Fruit fly (Drosophila melanogaster) whole organism, embryonic: ENCODE data around the gene Mlc-c.
A peak's percentile ranks its signal among the peaks of the same experiment; 100 is the strongest.

Experiments used
- Bgb ChIP-seq: fragments of 200-800 bp; sonication (Bioruptor generic); IDR thresholded peaks from 2 replicates; pipeline ENCODE4 v1.3.6; 2022; ENCODE audit warnings: missing biosample characterization, missing genetic modification characterization; ENCODE audit not compliant: partially characterized antibody
- BtbVII ChIP-seq: fragments of 200-800 bp; sonication (Bioruptor generic); optimal IDR thresholded peaks from 3 replicates; lab custom pipeline; 2017; ENCODE audit warnings: missing biosample characterization, mild to moderate bottlenecking, missing genetic modification characterization
- Bteb2 ChIP-seq: fragments of 200-800 bp; sonication (Bioruptor generic); optimal IDR thresholded peaks from 2 replicates; lab custom pipeline; 2016; ENCODE audit warnings: missing biosample characterization, missing genetic modification characterization
- CG1024 ChIP-seq: fragments of 200-800 bp; sonication (Bioruptor generic); IDR thresholded peaks from 2 replicates; pipeline ENCODE4 v1.3.6; 2022; ENCODE audit warnings: missing biosample characterization, missing genetic modification characterization
- CG10565 ChIP-seq: fragments of 200-800 bp; sonication (Bioruptor generic); optimal IDR thresholded peaks from 3 replicates; lab custom pipeline; 2016; ENCODE audit warnings: missing biosample characterization, mild to moderate bottlenecking, missing genetic modification characterization
- CG11504 ChIP-seq: fragments of 200-800 bp; sonication (Bioruptor generic); optimal IDR thresholded peaks from 3 replicates; lab custom pipeline; 2019; ENCODE audit warnings: missing biosample characterization, mild to moderate bottlenecking, missing genetic modification characterization, moderate library complexity
- CG1647 ChIP-seq: fragments of 200-800 bp; sonication (Bioruptor generic); optimal IDR thresholded peaks from 3 replicates; lab custom pipeline; 2016; ENCODE audit warnings: missing biosample characterization, missing genetic modification characterization
- CG17186 ChIP-seq: fragments of 200-800 bp; sonication (Bioruptor generic); optimal IDR thresholded peaks from 3 replicates; lab custom pipeline; 2017; ENCODE audit warnings: missing biosample characterization, missing genetic modification reagents, missing genetic modification characterization
- CG1792 ChIP-seq: fragments of 200-800 bp; sonication (Bioruptor generic); optimal IDR thresholded peaks from 2 replicates; lab custom pipeline; 2016; ENCODE audit warnings: missing biosample characterization, missing genetic modification characterization
- CG18262 ChIP-seq: fragments of 200-800 bp; optimal IDR thresholded peaks from 3 replicates; lab custom pipeline; 2019; ENCODE audit warnings: missing biosample characterization, mild to moderate bottlenecking, missing genetic modification characterization, moderate library complexity
- CG2116 ChIP-seq: fragments of 200-800 bp; sonication (Bioruptor generic); optimal IDR thresholded peaks from 3 replicates; lab custom pipeline; 2018; ENCODE audit warnings: missing biosample characterization, mild to moderate bottlenecking, missing genetic modification characterization
- CG31388 ChIP-seq: fragments of 200-800 bp; sonication (Bioruptor generic); optimal IDR thresholded peaks from 2 replicates; lab custom pipeline; 2016; ENCODE audit warnings: missing biosample characterization, missing genetic modification characterization
- CG3995 ChIP-seq: fragments of 200-800 bp; sonication (Bioruptor generic); optimal IDR thresholded peaks from 3 replicates; lab custom pipeline; 2016; ENCODE audit warnings: missing biosample characterization, missing genetic modification characterization
- CG5953 ChIP-seq: fragments of 200-800 bp; sonication (Bioruptor generic); IDR thresholded peaks from 2 replicates; pipeline ENCODE4 v1.3.6; 2022; ENCODE audit warnings: missing biosample characterization, missing genetic modification characterization
- CG6272 ChIP-seq: fragments of 200-800 bp; sonication (Bioruptor generic); IDR thresholded peaks from 2 replicates; pipeline ENCODE4 v1.3.6; 2022; ENCODE audit warnings: missing biosample characterization, missing genetic modification characterization
- CG6813 ChIP-seq: fragments of 200-800 bp; sonication (Bioruptor generic); optimal IDR thresholded peaks from 2 replicates; lab custom pipeline; 2017; ENCODE audit warnings: missing biosample characterization, missing genetic modification characterization, mild to moderate bottlenecking, moderate library complexity, missing genetic modification reagents
- CG6854 ChIP-seq: fragments of 200-800 bp; sonication (Bioruptor generic); optimal IDR thresholded peaks from 3 replicates; lab custom pipeline; 2017; ENCODE audit warnings: missing biosample characterization, mild to moderate bottlenecking, missing genetic modification characterization
- CG7357 ChIP-seq: fragments of 200-800 bp; sonication (Bioruptor generic); IDR thresholded peaks from 3 replicates; pipeline ENCODE4 v1.3.6; 2022; ENCODE audit warnings: missing biosample characterization, missing genetic modification characterization
- CG7839 ChIP-seq: fragments of 200-800 bp; sonication (Bioruptor generic); optimal IDR thresholded peaks from 3 replicates; lab custom pipeline; 2018; ENCODE audit warnings: missing biosample characterization, mild to moderate bottlenecking, missing genetic modification characterization, moderate library complexity
- CG8290 ChIP-seq, 3 experiments: fragments of 200-800 bp; sonication (Bioruptor generic); optimal IDR thresholded peaks; 2 replicates each; lab custom pipeline; 2016 to 2019; ENCODE audit warnings: missing biosample characterization in 3 of 3, missing genetic modification characterization in 3 of 3, mild to moderate bottlenecking in 2 of 3, moderate library complexity in 1 of 3
- D19A ChIP-seq: fragments of 200-800 bp; optimal IDR thresholded peaks from 3 replicates; lab custom pipeline; 2019; ENCODE audit warnings: missing biosample characterization, mild to moderate bottlenecking, missing genetic modification characterization, moderate library complexity
- Doc2 ChIP-seq: fragments of 200-800 bp; sonication (Bioruptor generic); IDR thresholded peaks from 2 replicates; pipeline ENCODE4 v1.3.6; 2022; ENCODE audit warnings: missing biosample characterization, missing genetic modification characterization
- Fer3 ChIP-seq: fragments of 200-800 bp; sonication (Bioruptor generic); optimal IDR thresholded peaks from 2 replicates; lab custom pipeline; 2018; ENCODE audit warnings: missing biosample characterization, mild to moderate bottlenecking, missing genetic modification characterization, moderate library complexity
- Gug ChIP-seq: fragments of 200-800 bp; sonication (Bioruptor generic); IDR thresholded peaks from 4 replicates; pipeline ENCODE4 v1.3.6; 2022; ENCODE audit warnings: missing biosample characterization, missing genetic modification characterization
- Max ChIP-seq: fragments of 200-800 bp; sonication (Bioruptor generic); optimal IDR thresholded peaks from 2 replicates; lab custom pipeline; 2016; ENCODE audit warnings: missing biosample characterization, mild to moderate bottlenecking, missing genetic modification characterization
- Pdp1 ChIP-seq, 2 experiments: fragments of 200-800 bp; sonication (Bioruptor generic); optimal IDR thresholded peaks; 3 replicates each; lab custom pipeline; 2016; ENCODE audit warnings: missing biosample characterization in 2 of 2, missing genetic modification characterization in 2 of 2, mild to moderate bottlenecking in 1 of 2, moderate library complexity in 1 of 2
- ara ChIP-seq: fragments of 200-800 bp; sonication (Bioruptor generic); IDR thresholded peaks from 2 replicates; pipeline ENCODE4 v1.3.6; 2022; ENCODE audit warnings: missing biosample characterization, missing genetic modification characterization
- ash1 ChIP-seq: fragments of 200-800 bp; sonication (Bioruptor generic); optimal IDR thresholded peaks from 2 replicates; lab custom pipeline; 2018; ENCODE audit warnings: missing biosample characterization, mild to moderate bottlenecking, missing genetic modification characterization
- cad ChIP-seq: fragments of >200 bp; optimal IDR thresholded peaks from 2 replicates; lab custom pipeline; 2017; ENCODE audit warnings: missing biosample characterization, missing genetic modification characterization
- cas ChIP-seq: fragments of 200-800 bp; sonication (Bioruptor generic); IDR thresholded peaks from 2 replicates; pipeline ENCODE4 v1.3.6; 2022; ENCODE audit warnings: missing biosample characterization, missing genetic modification characterization
- chinmo ChIP-seq: fragments of 200-800 bp; sonication (Bioruptor generic); IDR thresholded peaks from 4 replicates; pipeline ENCODE4 v1.3.6; 2022; ENCODE audit warnings: missing biosample characterization, missing genetic modification characterization; ENCODE audit not compliant: partially characterized antibody
- corto ChIP-seq: fragments of 200-800 bp; sonication (Bioruptor generic); optimal IDR thresholded peaks from 2 replicates; lab custom pipeline; 2016; ENCODE audit warnings: missing biosample characterization, mild to moderate bottlenecking, missing genetic modification characterization, moderate library complexity
- danr ChIP-seq: fragments of 200-800 bp; sonication (Bioruptor generic); IDR thresholded peaks from 2 replicates; pipeline ENCODE4 v1.3.6; 2022; ENCODE audit warnings: missing biosample characterization, missing genetic modification characterization
- fd102C ChIP-seq: fragments of 200-800 bp; sonication (Bioruptor generic); optimal IDR thresholded peaks from 2 replicates; lab custom pipeline; 2018; ENCODE audit warnings: missing biosample characterization, mild to moderate bottlenecking, missing genetic modification characterization, moderate library complexity
- gfzf ChIP-seq: fragments of 200-800 bp; sonication (Bioruptor generic); optimal IDR thresholded peaks from 2 replicates; lab custom pipeline; 2016; ENCODE audit warnings: missing biosample characterization, mild to moderate bottlenecking, missing genetic modification characterization, moderate library complexity
- gro ChIP-seq: fragments of 200-800 bp; sonication (Bioruptor generic); optimal IDR thresholded peaks from 2 replicates; lab custom pipeline; 2016; ENCODE audit warnings: missing biosample characterization, missing genetic modification characterization
- gsb-n ChIP-seq: fragments of 200-800 bp; sonication (Bioruptor generic); optimal IDR thresholded peaks from 3 replicates; lab custom pipeline; 2018; ENCODE audit warnings: missing biosample characterization, mild to moderate bottlenecking, missing genetic modification characterization
- ham ChIP-seq: fragments of 200-800 bp; sonication (Bioruptor generic); IDR thresholded peaks from 2 replicates; pipeline ENCODE4 v1.3.6; 2022; ENCODE audit warnings: missing biosample characterization, missing genetic modification characterization
- lbe ChIP-seq: fragments of 200-800 bp; sonication (Bioruptor generic); optimal IDR thresholded peaks from 2 replicates; lab custom pipeline; 2016; ENCODE audit warnings: missing biosample characterization, mild to moderate bottlenecking, missing genetic modification characterization
- mld ChIP-seq: fragments of 200-800 bp; sonication (Bioruptor generic); IDR thresholded peaks from 3 replicates; pipeline ENCODE4 v1.3.6; 2022; ENCODE audit warnings: missing biosample characterization, missing genetic modification characterization; ENCODE audit not compliant: partially characterized antibody
- nerfin-1 ChIP-seq: fragments of 200-800 bp; sonication (Bioruptor generic); optimal IDR thresholded peaks from 3 replicates; lab custom pipeline; 2019; ENCODE audit warnings: missing biosample characterization, mild to moderate bottlenecking, missing genetic modification characterization, moderate library complexity
- pnt ChIP-seq: fragments of 200-800 bp; sonication (Bioruptor generic); optimal IDR thresholded peaks from 3 replicates; lab custom pipeline; 2016; ENCODE audit warnings: missing biosample characterization, missing genetic modification characterization
- prd ChIP-seq, 3 experiments: fragments of >200 bp in 2 of 3; fragments of 200-800 bp in 1 of 3; sonication (Bioruptor generic) in 1 of 3; optimal IDR thresholded peaks in 2 of 3; IDR thresholded peaks in 1 of 3; 2 replicates in 2 of 3; 3 replicates in 1 of 3; pipeline versions ENCODE4 v1.3.6 to Lab custom; 2017 to 2022; ENCODE audit warnings: missing biosample characterization in 1 of 3, missing genetic modification characterization in 1 of 3
- pros ChIP-seq: fragments of 200-800 bp; sonication (Bioruptor generic); optimal IDR thresholded peaks from 3 replicates; lab custom pipeline; 2019; ENCODE audit warnings: missing biosample characterization, mild to moderate bottlenecking, missing genetic modification characterization, moderate library complexity
- psq ChIP-seq: fragments of 200-800 bp; sonication (Bioruptor generic); optimal IDR thresholded peaks from 2 replicates; lab custom pipeline; 2017; ENCODE audit warnings: missing biosample characterization, missing genetic modification characterization
- ro ChIP-seq: fragments of 200-800 bp; sonication (Bioruptor generic); IDR thresholded peaks from 2 replicates; pipeline ENCODE4 v1.3.6; 2022; ENCODE audit warnings: missing biosample characterization, missing genetic modification characterization
- scrt ChIP-seq: fragments of 200-800 bp; sonication (Bioruptor generic); optimal IDR thresholded peaks from 2 replicates; lab custom pipeline; 2018; ENCODE audit warnings: missing biosample characterization, mild to moderate bottlenecking, missing genetic modification characterization, moderate library complexity
- trem ChIP-seq: fragments of 200-800 bp; optimal IDR thresholded peaks from 3 replicates; lab custom pipeline; 2019; ENCODE audit warnings: missing biosample characterization, mild to moderate bottlenecking, missing genetic modification characterization, moderate library complexity

The Mlc-c gene

DNA sequence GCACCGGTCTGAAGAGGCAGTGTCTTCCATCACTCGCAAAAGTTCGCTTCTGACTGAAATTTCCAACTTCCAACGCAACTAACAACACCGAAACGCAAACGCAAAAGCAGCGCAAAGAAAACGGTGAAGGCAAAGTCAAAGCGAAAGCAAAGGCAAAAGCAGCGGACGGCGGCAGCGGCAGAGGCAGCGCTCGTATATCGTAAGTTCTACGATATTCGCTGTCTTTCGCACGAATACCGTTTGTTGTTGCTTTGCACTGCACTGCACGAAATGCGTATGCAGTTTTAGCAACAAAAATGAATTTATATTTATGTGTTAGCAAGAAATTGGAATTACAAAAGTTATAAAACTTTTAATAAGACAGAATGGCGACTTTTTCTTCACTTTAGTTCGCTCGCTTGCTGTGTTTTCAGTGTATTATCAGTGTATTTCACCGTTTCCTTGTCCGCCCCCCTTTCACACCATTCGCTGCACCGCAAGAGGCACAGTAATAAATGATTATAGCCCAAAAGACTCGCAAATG is 26.2 kb upstream of the Mlc-c start, which contains the start of gene OtopLa (continued):
- TF ChIP-seq Max (GFP tag; lab: Kevin White, UChicago) (peak; percentile 62), gfzf (GFP tag; lab: Kevin White, UChicago) (no peak), scrt (GFP tag; lab: Kevin White, UChicago) (peak; percentile 64), ro (peak; percentile 50; the same call in 1 of the 2 replicates), CG6272 (GFP tag; lab: Robert Waterston, UW) (peak; percentile 81), CG11504 (tag; lab: Kevin White, UChicago) (peak; percentile 88), ara (GFP tag; lab: Robert Waterston, UW) (peak; percentile 91), CG10565 (GFP tag; lab: Kevin White, UChicago) (peak; percentile 46), trem (peak; percentile 70), CG5953 (GFP tag; lab: Robert Waterston, UW) (peak; percentile 84), CG8290 (GFP tag; optimal IDR thresholded peaks at IDR 0.05; lab: Kevin White, UChicago) (peak; percentile 66), CG8290 (tag; optimal IDR thresholded peaks at IDR 0.05; lab: Kevin White, UChicago) (peak in 1 of 2 experiments; percentile 70), fd102C (GFP tag; lab: Kevin White, UChicago) (no peak), pnt (peak; percentile 83), CG7839 (tag; lab: Kevin White, UChicago) (peak; percentile 89), Doc2 (GFP tag; lab: Robert Waterston, UW) (no peak), CG6854 (GFP tag; lab: Kevin White, UChicago) (peak; percentile 67), CG1024 (peak; percentile 80), Pdp1 (GFP tag; optimal IDR thresholded peaks at IDR 0.05; lab: Kevin White, UChicago) (peak; percentile 86 to 87), CG18262 (tag; lab: Kevin White, UChicago) (peak; percentile 79), chinmo (GFP tag; lab: Robert Waterston, UW) (0 out of 4 replicates have a peak, but pooled peaks have one; percentile 9), ash1 (GFP tag; lab: Kevin White, UChicago) (no peak), pros (GFP tag; lab: Kevin White, UChicago) (no peak), danr (GFP tag; lab: Robert Waterston, UW) (peak; percentile 58), CG1792 (GFP tag; lab: Kevin White, UChicago) (peak; percentile 60), ham (peak; percentile 53; the same call in 1 of the 2 replicates), CG1647 (GFP tag; lab: Kevin White, UChicago) (peak; percentile 53), CG2116 (GFP tag; lab: Kevin White, UChicago) (peak; percentile 27), BtbVII (peak; percentile 72), CG7357 (GFP tag; lab: Robert Waterston, UW) (peak; percentile 58; the same call in 1 of the 3 replicates), CG17186 (peak; percentile 24), cas (GFP tag; lab: Robert Waterston, UW) (0 out of 2 replicates have a peak, but pooled peaks have one; percentile 49), Fer3 (tag; lab: Kevin White, UChicago) (peak; percentile 70), Gug (GFP tag; lab: Robert Waterston, UW) (peak; percentile 70; the same call in 3 of the 4 replicates), CG6813 (GFP tag; lab: Kevin White, UChicago) (peak; percentile 80), D19A (tag; lab: Kevin White, UChicago) (peak; percentile 74), lbe (GFP tag; lab: Kevin White, UChicago) (peak; percentile 18), CG3995 (GFP tag; lab: Kevin White, UChicago) (no peak), psq (GFP tag; lab: Kevin White, UChicago) (peak; percentile 68), Bgb (no peak), gsb-n (tag; lab: Kevin White, UChicago) (peak; percentile 85), Bteb2 (GFP tag; lab: Kevin White, UChicago) (peak; percentile 57), gro (GFP tag; lab: Kevin White, UChicago) (peak; percentile 78), mld (GFP tag; lab: Robert Waterston, UW) (no peak), prd (optimal IDR thresholded peaks at IDR 0.05; lab: Kevin White, UChicago) (no peak), prd (GFP tag; IDR thresholded peaks at IDR 0.05; lab: Robert Waterston, UW) (peak; percentile 87), corto (GFP tag; lab: Kevin White, UChicago) (peak; percentile 4), nerfin-1 (tag; lab: Kevin White, UChicago) (peak; percentile 74), cad (GFP tag; lab: Kevin White, UChicago) (no peak), CG31388 (GFP tag; lab: Kevin White, UChicago) (peak; percentile 60)
